Fruit fly (Drosophila melanogaster): ENCODE results near the gene tgo.
A peak's percentile ranks its signal among the peaks of the same experiment; 100 is the strongest.

Gene tgo

DNA sequence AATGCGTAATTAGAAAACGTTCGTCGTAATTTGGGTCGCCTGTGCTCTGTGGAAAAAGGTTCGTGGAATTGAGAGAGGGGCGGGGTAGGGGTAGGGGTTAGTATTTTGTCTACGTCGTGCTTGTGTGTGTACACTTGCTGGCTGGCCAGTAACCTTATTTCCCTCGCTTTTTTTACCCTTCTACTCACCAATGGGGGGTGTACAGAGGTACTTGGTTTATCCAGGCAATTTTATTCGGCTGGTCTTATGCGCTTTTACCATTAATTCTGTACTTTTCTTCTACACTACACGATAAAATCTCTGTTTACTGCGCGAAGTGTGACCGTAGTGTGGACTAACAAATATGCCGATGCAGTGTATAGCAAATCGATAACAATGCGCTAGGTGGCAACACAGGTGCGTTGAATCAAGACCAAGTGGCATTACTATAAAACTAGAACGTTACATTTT, at the start of gene tgo:
Gene tgo, minus strand, starts transcription at position 334 of the 450 bp plus-strand sequence.
- TF ChIP-seq sna (GFP tag; IDR thresholded peaks at IDR 0.05; ENCODE audit: partially characterized antibody) (0 out of 2 replicates have a peak, but pooled peaks have one; percentile 23), Opbp (GFP tag; IDR thresholded peaks at IDR 0.05; ENCODE audit: partially characterized antibody) (peak; percentile 58; the same call in 2 of the 3 replicates), HmgD (GFP tag; optimal IDR thresholded peaks at IDR 0.05) (peak; percentile 1), Med (GFP tag) (peak; percentile 72), Dll (GFP tag; IDR thresholded peaks at IDR 0.05; ENCODE audit: partially characterized antibody) (0 out of 4 replicates have a peak, but pooled peaks have one; percentile 58), odd (GFP tag; optimal IDR thresholded peaks at IDR 0.05) (peak; percentile 1), CG15514 (GFP tag; optimal IDR thresholded peaks at IDR 0.05) (peak; percentile 75), MESR4 (GFP tag; optimal IDR thresholded peaks at IDR 0.05) (peak; percentile 96), fd96Cb (tag; optimal IDR thresholded peaks at IDR 0.05) (no peak), CG10267 (tag; optimal IDR thresholded peaks at IDR 0.05) (peak; percentile 61), bbx (GFP tag; IDR thresholded peaks at IDR 0.05; ENCODE audit: partially characterized antibody) (peak; percentile 36; the same call in 1 of the 2 replicates), Dek (tag; optimal IDR thresholded peaks at IDR 0.05) (no peak), zfh1 (GFP tag; IDR thresholded peaks at IDR 0.05) (0 out of 3 replicates have a peak, but pooled peaks have one; percentile 22), Sin3A (optimal IDR thresholded peaks at IDR 0.05) (peak; percentile 65), wek (GFP tag; optimal IDR thresholded peaks at IDR 0.05) (no peak), CG12391 (tag; optimal IDR thresholded peaks at IDR 0.05) (peak; percentile 28), CG10654 (GFP tag; optimal IDR thresholded peaks at IDR 0.05) (no peak), Abd-B (GFP tag; optimal IDR thresholded peaks at IDR 0.05) (peak; percentile 21), unc-4 (GFP tag; IDR thresholded peaks at IDR 0.05; ENCODE audit: partially characterized antibody) (peak; percentile 59; the same call in 1 of the 2 replicates), CG10321 (GFP tag; IDR thresholded peaks at IDR 0.05) (no peak), BEAF-32 (GFP tag; optimal IDR thresholded peaks at IDR 0.05) (peak; percentile 65), CG17829 (tag; optimal IDR thresholded peaks at IDR 0.05) (peak; percentile 45), CG11696 (GFP tag; IDR thresholded peaks at IDR 0.05) (no peak), CG17385 (GFP tag; optimal IDR thresholded peaks at IDR 0.05) (no peak), nmo (GFP tag; optimal IDR thresholded peaks at IDR 0.05) (peak; percentile 52), usp (GFP tag; optimal IDR thresholded peaks at IDR 0.05) (no peak), Stat92E (GFP tag; optimal IDR thresholded peaks at IDR 0.05) (peak in 1 of 3 experiments; percentile 42), CG13287 (GFP tag; IDR thresholded peaks at IDR 0.05; ENCODE audit: partially characterized antibody) (peak; percentile 68), CG2116 (GFP tag; optimal IDR thresholded peaks at IDR 0.05) (peak; percentile 65), CG7987 (GFP tag; optimal IDR thresholded peaks at IDR 0.05) (peak; percentile 7), CG15601 (tag; optimal IDR thresholded peaks at IDR 0.05) (peak; percentile 33), Oli (tag; optimal IDR thresholded peaks at IDR 0.05) (no peak), onecut (GFP tag; IDR thresholded peaks at IDR 0.05) (peak; percentile 50), bab2 (GFP tag; optimal IDR thresholded peaks at IDR 0.05) (no peak), insv (GFP tag; optimal IDR thresholded peaks at IDR 0.05) (peak in 1 of 2 experiments; percentile 38), CG15479 (GFP tag; optimal IDR thresholded peaks at IDR 0.05) (no peak), pzg (GFP tag; optimal IDR thresholded peaks at IDR 0.05) (peak; percentile 96), Dp (GFP tag; optimal IDR thresholded peaks at IDR 0.05) (peak; percentile 61), pho (GFP tag; optimal IDR thresholded peaks at IDR 0.05) (no peak), ase (GFP tag; IDR thresholded peaks at IDR 0.05) (no peak), CG18764 (GFP tag; optimal IDR thresholded peaks at IDR 0.05) (peak; percentile 0), Ada2b (GFP tag; IDR thresholded peaks at IDR 0.05) (no peak), sens (GFP tag) (peak; percentile 88), CG1603 (tag; optimal IDR thresholded peaks at IDR 0.05) (peak; percentile 82), CG2875 (GFP tag; optimal IDR thresholded peaks at IDR 0.05) (no peak), bsh (GFP tag; optimal IDR thresholded peaks at IDR 0.05) (no peak), CG4617 (GFP tag; optimal IDR thresholded peaks at IDR 0.05; ENCODE audit: borderline replicate concordance) (peak; percentile 97), CG17361 (GFP tag; IDR thresholded peaks at IDR 0.05) (no peak)

Data from whole organism, embryonic.